Worm (Caenorhabditis elegans): Measurements from ENCODE around the gene B0336.13.

B0336.13 gene

ce11 chrIII:5740666-5741065, 46.8 kb downstream of the B0336.13 start, which contains the start of gene B0244.16:
B0244.16 (plus strand) TSS chrIII:5740966.
- TF ChIP-seq ztf-11 (tag; optimal IDR thresholded peaks at IDR 0.05) (no peak), mdl-1 (tag; optimal IDR thresholded peaks at IDR 0.05) (no peak)

- TF ChIP-seq cey-2 (tag; optimal IDR thresholded peaks at IDR 0.05; ENCODE audit: borderline replicate concordance, insufficient read depth) (no peak), rbr-2 (tag; optimal IDR thresholded peaks at IDR 0.05) (no peak), lin-39 (tag; optimal IDR thresholded peaks at IDR 0.05) (no peak)
These were observed 49.2 kb downstream of the B0336.13 start, which contains the start of gene B0244.15 for ce11 chrIII:5743084-5743483. B0244.15 (plus strand) TSS chrIII:5743384.
